Fruit fly (Drosophila melanogaster) whole organism, embryonic: ENCODE data around the gene Sps2.

ENCODE experiments used
- ATbp ChIP-seq: fragments of 200-800 bp; sonication (Bioruptor generic); optimal IDR thresholded peaks from 2 replicates; lab custom pipeline; 2017; ENCODE audit warnings: missing biosample characterization, mild to moderate bottlenecking, missing genetic modification characterization, missing genetic modification reagents
- Bteb2 ChIP-seq: fragments of 200-800 bp; sonication (Bioruptor generic); optimal IDR thresholded peaks from 2 replicates; lab custom pipeline; 2016; ENCODE audit warnings: missing biosample characterization, missing genetic modification characterization
- CG10209 ChIP-seq: fragments of 200-800 bp; sonication (Bioruptor generic); optimal IDR thresholded peaks from 3 replicates; lab custom pipeline; 2017; ENCODE audit warnings: missing biosample characterization, mild to moderate bottlenecking, missing genetic modification characterization, missing genetic modification reagents
- CG10267 ChIP-seq: fragments of 200-800 bp; sonication (Bioruptor generic); optimal IDR thresholded peaks from 2 replicates; lab custom pipeline; 2018; ENCODE audit warnings: missing biosample characterization, mild to moderate bottlenecking, missing genetic modification characterization, moderate library complexity
- CG12236 ChIP-seq: fragments of 200-800 bp; sonication (Bioruptor generic); optimal IDR thresholded peaks from 2 replicates; lab custom pipeline; 2016; ENCODE audit warnings: missing biosample characterization, missing genetic modification characterization
- CG12942 ChIP-seq: fragments of 200-800 bp; sonication (Bioruptor generic); optimal IDR thresholded peaks from 3 replicates; lab custom pipeline; 2016; ENCODE audit warnings: missing biosample characterization, missing genetic modification characterization
- CG13123 ChIP-seq: fragments of 200-800 bp; sonication (Bioruptor generic); optimal IDR thresholded peaks from 2 replicates; lab custom pipeline; 2016; ENCODE audit warnings: missing biosample characterization, missing genetic modification characterization
- CG15479 ChIP-seq: fragments of 200-800 bp; sonication (Bioruptor generic); optimal IDR thresholded peaks from 3 replicates; lab custom pipeline; 2019; ENCODE audit warnings: missing biosample characterization, mild to moderate bottlenecking, missing genetic modification characterization, moderate library complexity
- CG15696 ChIP-seq: fragments of 200-800 bp; sonication (Bioruptor generic); optimal IDR thresholded peaks from 2 replicates; lab custom pipeline; 2019; ENCODE audit warnings: missing biosample characterization, mild to moderate bottlenecking, missing genetic modification characterization, moderate library complexity
- CG17912 ChIP-seq: fragments of 200-800 bp; sonication (Bioruptor generic); optimal IDR thresholded peaks from 2 replicates; lab custom pipeline; 2018; ENCODE audit warnings: missing biosample characterization, mild to moderate bottlenecking, missing genetic modification characterization
- CG1792 ChIP-seq: fragments of 200-800 bp; sonication (Bioruptor generic); optimal IDR thresholded peaks from 2 replicates; lab custom pipeline; 2016; ENCODE audit warnings: missing biosample characterization, missing genetic modification characterization
- CG18262 ChIP-seq: fragments of 200-800 bp; optimal IDR thresholded peaks from 3 replicates; lab custom pipeline; 2019; ENCODE audit warnings: missing biosample characterization, mild to moderate bottlenecking, missing genetic modification characterization, moderate library complexity
- CG30431 ChIP-seq: fragments of 200-800 bp; sonication (Bioruptor generic); optimal IDR thresholded peaks from 2 replicates; lab custom pipeline; 2017; ENCODE audit warnings: missing biosample characterization, missing genetic modification characterization
- CG3065 ChIP-seq: fragments of 200-800 bp; sonication (Bioruptor generic); optimal IDR thresholded peaks from 2 replicates; lab custom pipeline; 2016; ENCODE audit warnings: missing biosample characterization, missing genetic modification characterization
- CG33213 ChIP-seq: fragments of 200-800 bp; sonication (Bioruptor generic); optimal IDR thresholded peaks from 3 replicates; lab custom pipeline; 2016; ENCODE audit warnings: missing biosample characterization, missing genetic modification characterization
- CG3847 ChIP-seq: fragments of 200-800 bp; sonication (Bioruptor generic); IDR thresholded peaks from 2 replicates; pipeline ENCODE4 v1.3.6; 2022; ENCODE audit warnings: missing biosample characterization, missing genetic modification characterization
- CG4707 ChIP-seq: fragments of 200-800 bp; sonication (Bioruptor generic); optimal IDR thresholded peaks from 2 replicates; lab custom pipeline; 2018; ENCODE audit warnings: missing biosample characterization, mild to moderate bottlenecking, missing genetic modification characterization, moderate library complexity
- CG7556 ChIP-seq: fragments of 200-800 bp; sonication (Bioruptor generic); optimal IDR thresholded peaks from 2 replicates; lab custom pipeline; 2017; ENCODE audit warnings: missing biosample characterization, mild to moderate bottlenecking, missing genetic modification characterization
- CG7839 ChIP-seq: fragments of 200-800 bp; sonication (Bioruptor generic); optimal IDR thresholded peaks from 3 replicates; lab custom pipeline; 2018; ENCODE audit warnings: missing biosample characterization, mild to moderate bottlenecking, missing genetic modification characterization, moderate library complexity
- CG8089 ChIP-seq: fragments of 200-800 bp; sonication (Bioruptor generic); optimal IDR thresholded peaks from 3 replicates; lab custom pipeline; 2016; ENCODE audit warnings: missing biosample characterization, missing genetic modification characterization
- CG8388 ChIP-seq: fragments of 200-800 bp; sonication (Bioruptor generic); optimal IDR thresholded peaks from 2 replicates; lab custom pipeline; 2019; ENCODE audit warnings: missing biosample characterization, mild to moderate bottlenecking, missing genetic modification characterization, moderate library complexity
- CG9932 ChIP-seq: fragments of 200-800 bp; sonication (Bioruptor generic); IDR thresholded peaks from 2 replicates; pipeline ENCODE4 v1.3.6; 2022; ENCODE audit warnings: missing biosample characterization, missing genetic modification characterization
- H2.0 ChIP-seq: fragments of 200-800 bp; sonication (Bioruptor generic); IDR thresholded peaks from 2 replicates; pipeline ENCODE4 v1.3.6; 2022; ENCODE audit warnings: missing biosample characterization, missing genetic modification characterization
- Max ChIP-seq: fragments of 200-800 bp; sonication (Bioruptor generic); optimal IDR thresholded peaks from 2 replicates; lab custom pipeline; 2016; ENCODE audit warnings: missing biosample characterization, mild to moderate bottlenecking, missing genetic modification characterization
- Nf-YB ChIP-seq: fragments of 200-800 bp; sonication (Bioruptor generic); optimal IDR thresholded peaks from 3 replicates; lab custom pipeline; 2019; ENCODE audit warnings: missing biosample characterization, mild to moderate bottlenecking, missing genetic modification characterization, moderate library complexity
- Pdp1 ChIP-seq, 2 experiments: fragments of 200-800 bp; sonication (Bioruptor generic); optimal IDR thresholded peaks; 3 replicates each; lab custom pipeline; 2016; ENCODE audit warnings: missing biosample characterization in 2 of 2, missing genetic modification characterization in 2 of 2, mild to moderate bottlenecking in 1 of 2, moderate library complexity in 1 of 2
- Ptx1 ChIP-seq: fragments of 200-800 bp; sonication (Bioruptor generic); IDR thresholded peaks from 2 replicates; pipeline ENCODE4 v1.3.6; 2022; ENCODE audit warnings: missing biosample characterization, missing genetic modification characterization
- Sin3A ChIP-seq: fragments of >200 bp; optimal IDR thresholded peaks from 2 replicates; lab custom pipeline; 2018
- Tbp ChIP-seq: fragments of >200 bp; optimal IDR thresholded peaks from 2 replicates; lab custom pipeline; 2018; ENCODE audit warnings: missing biosample characterization, missing genetic modification characterization
- YL-1 ChIP-seq: fragments of 200-800 bp; sonication (Bioruptor generic); optimal IDR thresholded peaks from 3 replicates; lab custom pipeline; 2017; ENCODE audit warnings: missing biosample characterization, mild to moderate bottlenecking, missing genetic modification characterization
- ara ChIP-seq: fragments of 200-800 bp; sonication (Bioruptor generic); IDR thresholded peaks from 2 replicates; pipeline ENCODE4 v1.3.6; 2022; ENCODE audit warnings: missing biosample characterization, missing genetic modification characterization
- bsh ChIP-seq, 2 experiments: fragments of 200-800 bp; sonication (Bioruptor generic); optimal IDR thresholded peaks; 2 replicates each; lab custom pipeline; 2017 to 2018; ENCODE audit warnings: mild to moderate bottlenecking in 2 of 2, missing biosample characterization in 2 of 2, missing genetic modification characterization in 2 of 2, moderate library complexity in 1 of 2
- cato ChIP-seq: fragments of 200-800 bp; sonication (Bioruptor generic); optimal IDR thresholded peaks from 2 replicates; lab custom pipeline; 2016; ENCODE audit warnings: missing biosample characterization, missing genetic modification characterization, borderline replicate concordance
- crp ChIP-seq, 2 experiments: fragments of 200-800 bp; sonication (Bioruptor generic); optimal IDR thresholded peaks; 2 replicates in 1 of 2; 3 replicates in 1 of 2; lab custom pipeline; 2017; ENCODE audit warnings: missing biosample characterization in 2 of 2, missing genetic modification characterization in 2 of 2, mild to moderate bottlenecking in 1 of 2, moderate library complexity in 1 of 2
- dm ChIP-seq: fragments of 200-800 bp; sonication (Bioruptor generic); optimal IDR thresholded peaks from 3 replicates; lab custom pipeline; 2016; ENCODE audit warnings: missing biosample characterization, missing genetic modification characterization
- fd3F ChIP-seq: fragments of 200-800 bp; sonication (Bioruptor generic); optimal IDR thresholded peaks from 2 replicates; lab custom pipeline; 2018; ENCODE audit warnings: missing biosample characterization, mild to moderate bottlenecking, missing genetic modification characterization, moderate library complexity
- gem ChIP-seq: fragments of 200-800 bp; sonication (Bioruptor generic); optimal IDR thresholded peaks from 2 replicates; lab custom pipeline; 2019; ENCODE audit warnings: missing biosample characterization, mild to moderate bottlenecking, missing genetic modification characterization, moderate library complexity
- kni ChIP-seq: fragments of 200-800 bp; sonication (Bioruptor generic); optimal IDR thresholded peaks from 3 replicates; lab custom pipeline; 2017; ENCODE audit warnings: mild to moderate bottlenecking, missing biosample characterization, missing genetic modification reagents, missing genetic modification characterization
- mirr ChIP-seq: fragments of 200-800 bp; sonication (Bioruptor generic); optimal IDR thresholded peaks from 3 replicates; lab custom pipeline; 2018; ENCODE audit warnings: missing biosample characterization, mild to moderate bottlenecking, missing genetic modification characterization
- sr ChIP-seq: fragments of 200-800 bp; sonication (Bioruptor generic); IDR thresholded peaks from 3 replicates; pipeline ENCODE4 v1.3.6; 2022; ENCODE audit warnings: missing biosample characterization, missing genetic modification characterization
- tap ChIP-seq: fragments of 200-800 bp; optimal IDR thresholded peaks from 3 replicates; lab custom pipeline; 2019; ENCODE audit warnings: missing biosample characterization, mild to moderate bottlenecking, missing genetic modification characterization, moderate library complexity
- tio ChIP-seq: fragments of 200-800 bp; sonication (Bioruptor generic); optimal IDR thresholded peaks from 2 replicates; lab custom pipeline; 2017; ENCODE audit warnings: missing biosample characterization, missing genetic modification characterization, inconsistent platforms
- trem ChIP-seq: fragments of 200-800 bp; optimal IDR thresholded peaks from 3 replicates; lab custom pipeline; 2019; ENCODE audit warnings: missing biosample characterization, mild to moderate bottlenecking, missing genetic modification characterization, moderate library complexity
- ttk ChIP-seq: fragments of 200-800 bp; sonication (Bioruptor generic); IDR thresholded peaks from 2 replicates; pipeline ENCODE4 v2.1.2; 2022; ENCODE audit warnings: missing biosample characterization, missing genetic modification characterization
- twi ChIP-seq: fragments of 200-800 bp; optimal IDR thresholded peaks from 2 replicates; lab custom pipeline; 2019; ENCODE audit warnings: missing biosample characterization, mild to moderate bottlenecking, missing genetic modification characterization, moderate library complexity
- unpg ChIP-seq: fragments of 200-800 bp; sonication (Bioruptor generic); optimal IDR thresholded peaks from 3 replicates; lab custom pipeline; 2018; ENCODE audit warnings: missing biosample characterization, mild to moderate bottlenecking, missing genetic modification characterization, moderate library complexity
- vnd ChIP-seq: fragments of 200-800 bp; sonication (Bioruptor generic); IDR thresholded peaks from 3 replicates; pipeline ENCODE4 v1.3.6; 2022; ENCODE audit warnings: missing biosample characterization, missing genetic modification characterization; ENCODE audit not compliant: partially characterized antibody

Gene Sps2

DNA sequence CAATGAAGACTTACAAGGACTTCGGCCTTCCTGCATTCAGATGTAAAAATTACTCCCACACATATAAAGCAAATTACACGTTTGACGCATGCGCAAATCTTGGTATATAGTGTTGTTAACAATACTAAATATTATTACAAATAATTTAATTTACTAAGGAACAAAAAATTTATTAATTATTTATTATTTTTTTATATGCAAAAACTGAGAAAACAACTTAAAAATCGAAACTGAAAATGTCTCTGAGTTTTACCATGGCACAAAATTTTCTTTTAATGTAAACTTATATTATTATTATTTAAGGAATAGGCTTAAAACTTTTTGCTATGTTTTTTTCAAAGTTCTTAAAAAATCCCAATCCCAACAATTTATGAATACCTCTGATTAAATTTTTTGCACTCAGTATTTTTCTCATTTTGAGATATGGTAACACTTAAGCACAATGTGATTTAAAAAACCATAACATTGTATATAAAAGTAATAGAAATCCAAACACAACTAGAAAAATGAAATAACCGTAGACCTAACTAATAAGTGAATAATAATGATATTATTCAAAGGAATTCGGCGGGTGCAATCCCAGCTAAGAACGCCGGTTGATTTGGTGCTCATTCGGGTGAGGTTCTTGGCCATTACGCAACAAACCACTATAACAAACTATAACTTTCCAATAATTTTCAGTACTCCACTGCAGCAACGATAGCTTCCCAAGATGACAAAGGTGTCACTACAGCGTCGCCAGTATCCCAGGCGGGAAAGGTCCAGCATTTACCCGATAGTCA lies 11.1 kb upstream of the Sps2 start, which contains the start of the genes Schip1 and Cox10 (continued):
- TF ChIP-seq Bteb2 (GFP tag; lab: Kevin White, UChicago) (no peak), CG8089 (GFP tag; lab: Kevin White, UChicago) (no peak), tio (GFP tag; lab: Kevin White, UChicago) (no peak), Tbp (GFP tag; lab: Kevin White, UChicago) (no peak), mirr (GFP tag; lab: Kevin White, UChicago) (no peak), CG1792 (GFP tag; lab: Kevin White, UChicago) (no peak), CG8388 (GFP tag; lab: Kevin White, UChicago) (peak; percentile 27), bsh (GFP tag; optimal IDR thresholded peaks at IDR 0.05; lab: Kevin White, UChicago) (peak in 1 of 2 experiments; percentile 29), CG3065 (GFP tag; lab: Kevin White, UChicago) (no peak), CG10267 (peak; percentile 71), Nf-YB (GFP tag; lab: Kevin White, UChicago) (peak; percentile 6), unpg (GFP tag; lab: Kevin White, UChicago) (peak; percentile 44), CG33213 (GFP tag; lab: Kevin White, UChicago) (no peak), CG4707 (GFP tag; lab: Kevin White, UChicago) (no peak), fd3F (GFP tag; lab: Kevin White, UChicago) (no peak), H2.0 (GFP tag; lab: Robert Waterston, UW) (no peak), tap (peak; percentile 10), Sin3A (lab: Kevin White, UChicago) (no peak), gem (tag; lab: Kevin White, UChicago) (peak; percentile 69), crp (GFP tag; optimal IDR thresholded peaks at IDR 0.05; lab: Kevin White, UChicago) (no peak), CG12942 (no peak), cato (no peak), CG15696 (tag; lab: Kevin White, UChicago) (no peak), twi (tag; lab: Kevin White, UChicago) (no peak), CG3847 (GFP tag; lab: Robert Waterston, UW) (no peak), ttk (GFP tag; lab: Robert Waterston, UW) (no peak), CG7556 (GFP tag; lab: Kevin White, UChicago) (no peak), Max (no peak), CG17912 (GFP tag; lab: Kevin White, UChicago) (no peak), Ptx1 (GFP tag; lab: Robert Waterston, UW) (no peak)

DNA sequence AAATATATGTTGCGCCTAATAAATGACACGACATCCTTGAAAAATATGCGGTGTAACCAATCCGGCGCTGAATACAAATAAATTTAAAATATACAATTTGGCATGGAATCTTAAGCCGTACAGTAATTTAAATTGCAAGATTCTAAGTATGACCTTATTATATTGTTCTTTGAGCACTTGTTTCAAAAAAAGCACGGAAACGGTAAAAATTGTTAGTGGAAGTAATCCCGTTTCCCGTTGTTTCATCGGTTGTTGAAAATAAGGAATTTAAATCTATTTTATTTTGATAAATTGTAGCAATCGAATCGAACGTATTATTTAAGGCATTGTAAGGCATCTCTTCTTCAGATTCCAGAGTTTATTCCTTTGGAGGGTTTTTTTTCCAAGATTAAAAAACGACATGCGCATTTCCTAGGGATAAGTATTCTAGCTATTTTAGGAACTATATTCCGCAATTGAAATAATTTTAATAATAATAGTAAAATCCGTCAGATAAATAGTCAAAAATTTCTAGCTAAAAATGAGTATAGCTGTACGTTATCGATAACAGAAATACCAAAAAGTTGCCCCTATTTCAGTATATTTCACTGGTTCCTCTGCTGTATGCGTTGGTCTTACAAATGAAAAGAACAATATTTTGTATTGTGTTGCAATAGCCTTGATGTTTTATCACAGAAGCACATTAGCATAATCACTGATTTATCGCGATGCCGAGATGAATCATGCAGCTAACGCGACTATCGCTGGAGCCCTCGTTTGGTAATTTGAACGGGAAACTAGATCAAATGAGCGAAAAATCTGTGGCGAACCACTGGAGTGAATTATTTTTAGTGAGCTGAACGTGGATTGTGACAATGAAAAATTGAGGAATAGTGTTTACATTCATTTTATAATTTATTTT lies 9.1 kb upstream of the Sps2 start, which contains the start of gene GATAd:
GATAd (plus strand) TSS at position 644 of the 901 bp plus-strand sequence.
- peak; percentile 99 for TF ChIP-seq kni (GFP tag; lab: Kevin White, UChicago)
- no peak for TF ChIP-seq dm (GFP tag; lab: Kevin White, UChicago)
- 0 out of 2 replicates have a peak, but pooled peaks have one; percentile 26 for TF ChIP-seq CG9932 (GFP tag; lab: Robert Waterston, UW)
- TF ChIP-seq Pdp1 (GFP tag; optimal IDR thresholded peaks at IDR 0.05; lab: Kevin White, UChicago) = peak in 1 of 2 experiments; percentile 2
- no peak for TF ChIP-seq CG13123 (GFP tag; lab: Kevin White, UChicago)
- no peak for TF ChIP-seq CG12942
- TF ChIP-seq CG12236 (GFP tag; lab: Kevin White, UChicago) = no peak
- TF ChIP-seq trem (tag; lab: Kevin White, UChicago) = peak; percentile 52
- peak; percentile 4 for TF ChIP-seq CG18262
- TF ChIP-seq Tbp (GFP tag; lab: Kevin White, UChicago) = peak; percentile 64
- TF ChIP-seq ATbp (GFP tag; lab: Kevin White, UChicago) = no peak
- peak; percentile 64 for TF ChIP-seq CG15479 (GFP tag; lab: Kevin White, UChicago)
- no peak for TF ChIP-seq vnd
- TF ChIP-seq sr = no peak
- TF ChIP-seq CG10209 (GFP tag; lab: Kevin White, UChicago) = no peak
- TF ChIP-seq ara (GFP tag; lab: Robert Waterston, UW) = no peak
- TF ChIP-seq YL-1 (GFP tag; lab: Kevin White, UChicago) = peak; percentile 16
- TF ChIP-seq CG7839 = no peak
- TF ChIP-seq CG30431 (GFP tag; lab: Kevin White, UChicago) = no peak
